Worm (Caenorhabditis elegans): ENCODE results near the gene rfs-1.
A peak's percentile ranks its signal among the peaks of the same experiment; 100 is the strongest.

The rfs-1 gene

ce11 chrIII:8201760-8202159, 24.5 kb upstream of the rfs-1 start (continued):
- peak; percentile 55 for TF ChIP-seq tbx-2 (tag; optimal IDR thresholded peaks at IDR 0.05)
- TF ChIP-seq mep-1 (tag; optimal IDR thresholded peaks at IDR 0.05), result peak; percentile 26
- no peak for TF ChIP-seq tlp-1 (tag; optimal IDR thresholded peaks at IDR 0.05)
- 0 out of 2 replicates have a peak, but pooled peaks have one; percentile 10 for TF ChIP-seq unc-98 (GFP tag; IDR thresholded peaks at IDR 0.05)
- no peak for TF ChIP-seq irx-1 (tag; optimal IDR thresholded peaks at IDR 0.05)
- TF ChIP-seq fos-1 (tag; optimal IDR thresholded peaks at IDR 0.05), result no peak
- no peak for TF ChIP-seq zag-1 (tag; optimal IDR thresholded peaks at IDR 0.05)
- TF ChIP-seq mab-9 (GFP tag; IDR thresholded peaks at IDR 0.05), result no peak
- peak; percentile 42 for TF ChIP-seq pax-3 (tag; optimal IDR thresholded peaks at IDR 0.05)
- TF ChIP-seq efl-1 (optimal IDR thresholded peaks at IDR 0.05), result peak; percentile 46 to 48
- TF ChIP-seq efl-1 (GFP tag; optimal IDR thresholded peaks at IDR 0.05 in 1 of 2), result peak; percentile 38 to 86
- peak; percentile 56 for TF ChIP-seq swsn-7 (tag; optimal IDR thresholded peaks at IDR 0.05)
- TF ChIP-seq isw-1 (GFP tag; IDR thresholded peaks at IDR 0.05), result peak; percentile 31
- no peak for TF ChIP-seq unc-130 (tag; optimal IDR thresholded peaks at IDR 0.05)
- no peak for TF ChIP-seq vab-15 (tag; optimal IDR thresholded peaks at IDR 0.05)
- no peak for TF ChIP-seq pag-3 (tag; optimal IDR thresholded peaks at IDR 0.05; ENCODE audit: borderline replicate concordance, insufficient read depth)
- no peak for TF ChIP-seq hpl-2 (GFP tag; optimal IDR thresholded peaks at IDR 0.05)
- TF ChIP-seq ceh-90 (tag; optimal IDR thresholded peaks at IDR 0.05), result no peak
- no peak for TF ChIP-seq snu-23 (GFP tag; optimal IDR thresholded peaks at IDR 0.05)
- TF ChIP-seq nhr-20 (tag; optimal IDR thresholded peaks at IDR 0.05), result peak; percentile 26
- no peak for TF ChIP-seq Y116A8C.19 (tag; optimal IDR thresholded peaks at IDR 0.05; ENCODE audit: borderline replicate concordance)
- no peak for TF ChIP-seq sup-37 (GFP tag; optimal IDR thresholded peaks at IDR 0.05)
- TF ChIP-seq ztf-4 (tag; optimal IDR thresholded peaks at IDR 0.05), result peak; percentile 25
- no peak for TF ChIP-seq ama-1 (optimal IDR thresholded peaks at IDR 0.05)
- TF ChIP-seq pqm-1 (tag; optimal IDR thresholded peaks at IDR 0.05), result no peak
- TF ChIP-seq nhr-90 (tag; optimal IDR thresholded peaks at IDR 0.05; ENCODE audit: poor library complexity), result no peak
- no peak for TF ChIP-seq nhr-77 (tag; optimal IDR thresholded peaks at IDR 0.05)
- TF ChIP-seq ces-1 (GFP tag; optimal IDR thresholded peaks at IDR 0.05), result no peak
- no peak for TF ChIP-seq hlh-17 (GFP tag; optimal IDR thresholded peaks at IDR 0.05; ENCODE audit: borderline replicate concordance)
- TF ChIP-seq lin-39 (tag; optimal IDR thresholded peaks at IDR 0.05), result no peak
- TF ChIP-seq nhr-76 (tag; optimal IDR thresholded peaks at IDR 0.05), result no peak
- TF ChIP-seq ets-5 (GFP tag; IDR thresholded peaks at IDR 0.05), result no peak
- no peak for TF ChIP-seq sptf-1 (tag; optimal IDR thresholded peaks at IDR 0.05)
- TF ChIP-seq fkh-4 (tag; optimal IDR thresholded peaks at IDR 0.05; ENCODE audit: borderline replicate concordance), result no peak
- TF ChIP-seq fkh-10 (GFP tag; optimal IDR thresholded peaks at IDR 0.05), result peak; percentile 30
- TF ChIP-seq egl-13 (tag; optimal IDR thresholded peaks at IDR 0.05), result peak; percentile 58
- TF ChIP-seq xbp-1 (tag; optimal IDR thresholded peaks at IDR 0.05), result peak; percentile 3
- TF ChIP-seq lin-15B (tag; optimal IDR thresholded peaks at IDR 0.05), result no peak
- TF ChIP-seq rnt-1 (tag; optimal IDR thresholded peaks at IDR 0.05), result peak; percentile 45
- TF ChIP-seq mdl-1 (tag; optimal IDR thresholded peaks at IDR 0.05), result no peak
- no peak for TF ChIP-seq nhr-11 (tag; optimal IDR thresholded peaks at IDR 0.05)
- TF ChIP-seq lin-13 (GFP tag; optimal IDR thresholded peaks at IDR 0.05), result no peak
- no peak for TF ChIP-seq C04F5.9 (tag; optimal IDR thresholded peaks at IDR 0.05)
- TF ChIP-seq hlh-4 (tag; optimal IDR thresholded peaks at IDR 0.05), result no peak

- TF ChIP-seq mef-2 (tag; optimal IDR thresholded peaks at IDR 0.05) (no peak), egl-13 (tag; optimal IDR thresholded peaks at IDR 0.05) (no peak), irx-1 (tag; optimal IDR thresholded peaks at IDR 0.05) (no peak), nhr-90 (tag; optimal IDR thresholded peaks at IDR 0.05; ENCODE audit: poor library complexity) (no peak), mep-1 (tag; optimal IDR thresholded peaks at IDR 0.05) (no peak), ceh-8 (GFP tag; optimal IDR thresholded peaks at IDR 0.05) (no peak), rnt-1 (tag; optimal IDR thresholded peaks at IDR 0.05) (no peak), nhr-76 (tag; optimal IDR thresholded peaks at IDR 0.05) (no peak), nhr-84 (tag; optimal IDR thresholded peaks at IDR 0.05) (no peak), pax-3 (tag; optimal IDR thresholded peaks at IDR 0.05) (no peak)
Observed at ce11 chrIII:8202754-8203153, 23.5 kb upstream of the rfs-1 start, which contains the start of gene snb-5. Gene snb-5 (plus strand): TSS chrIII:8203054.

Measured in whole organism, L1 larva.